Worm (Caenorhabditis elegans) whole organism, midembryonic: Measurements from ENCODE around the gene ZK1236.1.

Source experiments
- T22C8.4 ChIP-seq: fragments of 200-800 bp; sonication (Bioruptor generic); IDR thresholded peaks from 2 replicates; pipeline ENCODE4 v1.3.6; 2022; ENCODE audit warnings: missing genetic modification characterization, missing compliant biosample characterization
- cog-1 ChIP-seq: sonication (generic microtip); optimal IDR thresholded peaks from 2 replicates; lab custom pipeline; 2016; ENCODE audit warnings: missing genetic modification characterization, missing compliant biosample characterization
- flt-1 ChIP-seq: fragments of 200-800 bp; sonication (Bioruptor generic); IDR thresholded peaks from 2 replicates; pipeline ENCODE4 v1.3.6; 2022; ENCODE audit warnings: missing genetic modification characterization, missing compliant biosample characterization
- med-1 ChIP-seq: sonication (generic microtip); optimal IDR thresholded peaks from 2 replicates; lab custom pipeline; 2017; ENCODE audit warnings: missing genetic modification characterization, mild to moderate bottlenecking, missing compliant biosample characterization, antibody characterized with exemption, missing genetic modification reagents; ENCODE audit not compliant: insufficient read depth
- ref-1 ChIP-seq: fragments of 200-800 bp; sonication (Bioruptor generic); conservative IDR thresholded peaks from 2 replicates; pipeline ENCODE4 v1.3.6; 2022; ENCODE audit warnings: missing genetic modification reagents, missing genetic modification characterization, missing compliant biosample characterization
- tab-1 ChIP-seq: fragments of 200-800 bp; sonication (Bioruptor generic); IDR thresholded peaks from 2 replicates; pipeline ENCODE4 v1.3.6; 2022; ENCODE audit warnings: missing genetic modification characterization, missing compliant biosample characterization
- ztf-23 ChIP-seq: fragments of 200-800 bp; sonication (Bioruptor generic); IDR thresholded peaks from 2 replicates; pipeline ENCODE4 v1.3.6; 2022; ENCODE audit warnings: missing genetic modification reagents, missing genetic modification characterization, missing compliant biosample characterization

- TF ChIP-seq tab-1 (GFP tag; lab: Robert Waterston, UW) (no peak), ref-1 (GFP tag; lab: Robert Waterston, UW) (no peak), med-1 (no peak), cog-1 (tag; lab: Kevin White, UChicago) (peak; percentile 13), flt-1 (GFP tag; lab: Robert Waterston, UW) (peak; percentile 69; the same call in 1 of the 2 replicates), ztf-23 (peak; percentile 98), T22C8.4 (GFP tag; lab: Robert Waterston, UW) (no peak)
Measured at ce11 chrIII:8411976-8412375, 17.1 kb upstream of the ZK1236.1 start.
